Fruit fly (Drosophila melanogaster) whole organism, embryonic: ENCODE data around the gene Elp4.

ENCODE experiments used
- Asciz ChIP-seq: fragments of 200-800 bp; sonication (Bioruptor generic); optimal IDR thresholded peaks from 2 replicates; lab custom pipeline; 2017; ENCODE audit warnings: missing biosample characterization, mild to moderate bottlenecking, missing genetic modification characterization, missing genetic modification reagents
- BtbVII ChIP-seq: fragments of 200-800 bp; sonication (Bioruptor generic); optimal IDR thresholded peaks from 3 replicates; lab custom pipeline; 2017; ENCODE audit warnings: missing biosample characterization, mild to moderate bottlenecking, missing genetic modification characterization
- CG10431 ChIP-seq: fragments of 200-800 bp; sonication (Bioruptor generic); optimal IDR thresholded peaks from 3 replicates; lab custom pipeline; 2018; ENCODE audit warnings: missing biosample characterization, mild to moderate bottlenecking, missing genetic modification characterization
- CG11085 ChIP-seq: fragments of 200-800 bp; sonication (Bioruptor generic); IDR thresholded peaks from 2 replicates; pipeline ENCODE4 v1.3.6; 2022; ENCODE audit warnings: missing biosample characterization, missing genetic modification characterization
- CG12155 ChIP-seq: fragments of 200-800 bp; sonication (Bioruptor generic); optimal IDR thresholded peaks from 3 replicates; lab custom pipeline; 2016; ENCODE audit warnings: missing biosample characterization, missing genetic modification characterization
- CG1233 ChIP-seq: fragments of 200-800 bp; sonication (Bioruptor generic); optimal IDR thresholded peaks from 4 replicates; lab custom pipeline; 2018; ENCODE audit warnings: missing biosample characterization, mild to moderate bottlenecking, missing genetic modification characterization
- CG13424 ChIP-seq: fragments of 200-800 bp; sonication (Bioruptor generic); optimal IDR thresholded peaks from 2 replicates; lab custom pipeline; 2019; ENCODE audit warnings: missing biosample characterization, mild to moderate bottlenecking, missing genetic modification characterization, moderate library complexity
- CG14860 ChIP-seq: fragments of 200-800 bp; sonication (Bioruptor generic); IDR thresholded peaks from 3 replicates; pipeline ENCODE4 v1.3.6; 2022; ENCODE audit warnings: missing biosample characterization, missing genetic modification characterization; ENCODE audit not compliant: partially characterized antibody
- CG15479 ChIP-seq: fragments of 200-800 bp; sonication (Bioruptor generic); optimal IDR thresholded peaks from 3 replicates; lab custom pipeline; 2019; ENCODE audit warnings: missing biosample characterization, mild to moderate bottlenecking, missing genetic modification characterization, moderate library complexity
- CG17359 ChIP-seq: fragments of 200-800 bp; sonication (Bioruptor generic); optimal IDR thresholded peaks from 3 replicates; lab custom pipeline; 2018; ENCODE audit warnings: missing biosample characterization, mild to moderate bottlenecking, missing genetic modification characterization, moderate library complexity
- CG18764 ChIP-seq: fragments of 200-800 bp; sonication (Bioruptor generic); optimal IDR thresholded peaks from 3 replicates; lab custom pipeline; 2016; ENCODE audit warnings: missing biosample characterization, missing genetic modification characterization
- CG2120 ChIP-seq: fragments of 200-800 bp; sonication (Bioruptor generic); optimal IDR thresholded peaks from 3 replicates; lab custom pipeline; 2016; ENCODE audit warnings: missing biosample characterization, missing genetic modification characterization
- CG2875 ChIP-seq: fragments of 200-800 bp; sonication (Bioruptor generic); optimal IDR thresholded peaks from 2 replicates; lab custom pipeline; 2017; ENCODE audit warnings: missing biosample characterization, mild to moderate bottlenecking, missing genetic modification characterization, missing genetic modification reagents
- CG30431 ChIP-seq: fragments of 200-800 bp; sonication (Bioruptor generic); optimal IDR thresholded peaks from 2 replicates; lab custom pipeline; 2017; ENCODE audit warnings: missing biosample characterization, missing genetic modification characterization
- CG33557 ChIP-seq: fragments of 200-800 bp; sonication (Bioruptor generic); optimal IDR thresholded peaks from 2 replicates; lab custom pipeline; 2019; ENCODE audit warnings: missing biosample characterization, mild to moderate bottlenecking, missing genetic modification characterization, moderate library complexity
- CG34376 ChIP-seq: fragments of 200-800 bp; sonication (Bioruptor generic); optimal IDR thresholded peaks from 2 replicates; lab custom pipeline; 2018; ENCODE audit warnings: missing biosample characterization, mild to moderate bottlenecking, missing genetic modification characterization
- CG7556 ChIP-seq: fragments of 200-800 bp; sonication (Bioruptor generic); optimal IDR thresholded peaks from 2 replicates; lab custom pipeline; 2017; ENCODE audit warnings: missing biosample characterization, mild to moderate bottlenecking, missing genetic modification characterization
- CG8478 ChIP-seq: fragments of >200 bp; optimal IDR thresholded peaks from 2 replicates; lab custom pipeline; 2018
- CG9727 ChIP-seq: fragments of 200-800 bp; sonication (Bioruptor generic); optimal IDR thresholded peaks from 3 replicates; lab custom pipeline; 2017; ENCODE audit warnings: missing biosample characterization, mild to moderate bottlenecking, missing genetic modification characterization
- CG9932 ChIP-seq: fragments of 200-800 bp; sonication (Bioruptor generic); IDR thresholded peaks from 2 replicates; pipeline ENCODE4 v1.3.6; 2022; ENCODE audit warnings: missing biosample characterization, missing genetic modification characterization
- Camta ChIP-seq: fragments of 200-800 bp; sonication (Bioruptor generic); optimal IDR thresholded peaks from 2 replicates; lab custom pipeline; 2016; ENCODE audit warnings: missing biosample characterization, missing genetic modification characterization
- Drgx ChIP-seq: fragments of 200-800 bp; sonication (Bioruptor generic); IDR thresholded peaks from 2 replicates; pipeline ENCODE4 v1.3.6; 2022; ENCODE audit warnings: missing biosample characterization, missing genetic modification characterization
- Fer1 ChIP-seq: fragments of 200-800 bp; sonication (Bioruptor generic); optimal IDR thresholded peaks from 2 replicates; lab custom pipeline; 2017; ENCODE audit warnings: missing biosample characterization, mild to moderate bottlenecking, missing genetic modification characterization
- Hmx ChIP-seq: fragments of 200-800 bp; sonication (Bioruptor generic); optimal IDR thresholded peaks from 2 replicates; lab custom pipeline; 2016; ENCODE audit warnings: missing biosample characterization, missing genetic modification characterization
- Hr51 ChIP-seq, 2 experiments: fragments of 200-800 bp; sonication (Bioruptor generic); optimal IDR thresholded peaks; 2 replicates in 1 of 2; 3 replicates in 1 of 2; lab custom pipeline; 2016 to 2018; ENCODE audit warnings: missing biosample characterization in 2 of 2, missing genetic modification characterization in 2 of 2, mild to moderate bottlenecking in 1 of 2, moderate library complexity in 1 of 2
- Hr78 ChIP-seq, 2 experiments: fragments of 200-800 bp in 1 of 2; fragments of >200 bp in 1 of 2; sonication (Bioruptor generic) in 1 of 2; optimal IDR thresholded peaks; 2 replicates each; lab custom pipeline; 2017 to 2019; ENCODE audit warnings: missing biosample characterization in 2 of 2, missing genetic modification characterization in 2 of 2, mild to moderate bottlenecking in 1 of 2, moderate library complexity in 1 of 2
- Nf-YA ChIP-seq: fragments of 200-800 bp; sonication (Bioruptor generic); IDR thresholded peaks from 2 replicates; pipeline ENCODE4 v1.3.6; 2022; ENCODE audit warnings: missing biosample characterization, missing genetic modification characterization
- Ravus ChIP-seq: fragments of 200-800 bp; sonication (Bioruptor generic); IDR thresholded peaks from 2 replicates; pipeline ENCODE4 v1.3.6; 2022; ENCODE audit warnings: missing biosample characterization, missing genetic modification characterization
- TFAM ChIP-seq: fragments of 200-800 bp; sonication (Bioruptor generic); optimal IDR thresholded peaks from 2 replicates; lab custom pipeline; 2017; ENCODE audit warnings: missing biosample characterization, missing genetic modification characterization, inconsistent platforms
- ato ChIP-seq: fragments of 200-800 bp; sonication (Bioruptor generic); IDR thresholded peaks from 2 replicates; pipeline ENCODE4 v1.3.6; 2022; ENCODE audit warnings: missing biosample characterization, missing genetic modification characterization; ENCODE audit not compliant: partially characterized antibody
- ci ChIP-seq: fragments of 200-800 bp; sonication (Bioruptor generic); IDR thresholded peaks from 3 replicates; pipeline ENCODE4 v1.3.6; 2022; ENCODE audit warnings: missing biosample characterization, missing genetic modification characterization
- crp ChIP-seq, 2 experiments: fragments of 200-800 bp; sonication (Bioruptor generic); optimal IDR thresholded peaks; 2 replicates in 1 of 2; 3 replicates in 1 of 2; lab custom pipeline; 2017; ENCODE audit warnings: missing biosample characterization in 2 of 2, missing genetic modification characterization in 2 of 2, mild to moderate bottlenecking in 1 of 2, moderate library complexity in 1 of 2
- danr ChIP-seq: fragments of 200-800 bp; sonication (Bioruptor generic); IDR thresholded peaks from 2 replicates; pipeline ENCODE4 v1.3.6; 2022; ENCODE audit warnings: missing biosample characterization, missing genetic modification characterization
- fd102C ChIP-seq: fragments of 200-800 bp; sonication (Bioruptor generic); optimal IDR thresholded peaks from 2 replicates; lab custom pipeline; 2018; ENCODE audit warnings: missing biosample characterization, mild to moderate bottlenecking, missing genetic modification characterization, moderate library complexity
- gce ChIP-seq: fragments of 200-800 bp; sonication (Bioruptor generic); IDR thresholded peaks from 3 replicates; pipeline ENCODE4 v1.3.6; 2022; ENCODE audit warnings: missing biosample characterization, missing genetic modification characterization
- gcm2 ChIP-seq: fragments of 200-800 bp; sonication (Bioruptor generic); optimal IDR thresholded peaks from 2 replicates; lab custom pipeline; 2016; ENCODE audit warnings: missing biosample characterization, missing genetic modification characterization
- grn ChIP-seq: fragments of 200-800 bp; sonication (Bioruptor generic); optimal IDR thresholded peaks from 3 replicates; lab custom pipeline; 2017; ENCODE audit warnings: missing biosample characterization, missing genetic modification characterization
- her ChIP-seq: fragments of 200-800 bp; sonication (Bioruptor generic); optimal IDR thresholded peaks from 2 replicates; lab custom pipeline; 2016; ENCODE audit warnings: missing biosample characterization, missing genetic modification characterization
- jigr1 ChIP-seq: fragments of 200-800 bp; sonication (Bioruptor generic); IDR thresholded peaks from 3 replicates; pipeline ENCODE4 v1.3.6; 2022; ENCODE audit warnings: missing biosample characterization, missing genetic modification characterization
- mirr ChIP-seq: fragments of 200-800 bp; sonication (Bioruptor generic); optimal IDR thresholded peaks from 3 replicates; lab custom pipeline; 2018; ENCODE audit warnings: missing biosample characterization, mild to moderate bottlenecking, missing genetic modification characterization
- mld ChIP-seq: fragments of 200-800 bp; sonication (Bioruptor generic); IDR thresholded peaks from 3 replicates; pipeline ENCODE4 v1.3.6; 2022; ENCODE audit warnings: missing biosample characterization, missing genetic modification characterization; ENCODE audit not compliant: partially characterized antibody
- nerfin-1 ChIP-seq: fragments of 200-800 bp; sonication (Bioruptor generic); optimal IDR thresholded peaks from 3 replicates; lab custom pipeline; 2019; ENCODE audit warnings: missing biosample characterization, mild to moderate bottlenecking, missing genetic modification characterization, moderate library complexity
- nerfin-2 ChIP-seq: fragments of 200-800 bp; sonication (Bioruptor generic); IDR thresholded peaks from 2 replicates; pipeline ENCODE4 v1.3.6; 2022; ENCODE audit warnings: missing biosample characterization, missing genetic modification characterization; ENCODE audit not compliant: partially characterized antibody
- nom ChIP-seq: fragments of 200-800 bp; sonication (Bioruptor generic); optimal IDR thresholded peaks from 2 replicates; lab custom pipeline; 2017; ENCODE audit warnings: missing biosample characterization, missing genetic modification characterization, mild to moderate bottlenecking, moderate library complexity, missing genetic modification reagents
- prd ChIP-seq, 3 experiments: fragments of >200 bp in 2 of 3; fragments of 200-800 bp in 1 of 3; sonication (Bioruptor generic) in 1 of 3; optimal IDR thresholded peaks in 2 of 3; IDR thresholded peaks in 1 of 3; 2 replicates in 2 of 3; 3 replicates in 1 of 3; pipeline versions ENCODE4 v1.3.6 to Lab custom; 2017 to 2022; ENCODE audit warnings: missing biosample characterization in 1 of 3, missing genetic modification characterization in 1 of 3
- sim ChIP-seq: fragments of 200-800 bp; sonication (Bioruptor generic); IDR thresholded peaks from 2 replicates; pipeline ENCODE4 v1.3.6; 2022; ENCODE audit warnings: missing biosample characterization, missing genetic modification characterization
- ssp ChIP-seq: fragments of 200-800 bp; sonication (Bioruptor generic); IDR thresholded peaks from 2 replicates; pipeline ENCODE4 v1.3.6; 2022; ENCODE audit warnings: missing biosample characterization, missing genetic modification characterization
- stwl ChIP-seq: fragments of 200-800 bp; sonication (Bioruptor generic); optimal IDR thresholded peaks from 3 replicates; lab custom pipeline; 2018; ENCODE audit warnings: missing biosample characterization, mild to moderate bottlenecking, missing genetic modification characterization, moderate library complexity
- z ChIP-seq: fragments of 200-800 bp; sonication (Bioruptor generic); IDR thresholded peaks from 3 replicates; pipeline ENCODE4 v1.3.6; 2022; ENCODE audit warnings: missing biosample characterization, missing genetic modification characterization
- zfh2 ChIP-seq: fragments of 200-800 bp; sonication (Bioruptor generic); optimal IDR thresholded peaks from 2 replicates; lab custom pipeline; 2016; ENCODE audit warnings: missing biosample characterization, missing genetic modification characterization

Gene Elp4

DNA sequence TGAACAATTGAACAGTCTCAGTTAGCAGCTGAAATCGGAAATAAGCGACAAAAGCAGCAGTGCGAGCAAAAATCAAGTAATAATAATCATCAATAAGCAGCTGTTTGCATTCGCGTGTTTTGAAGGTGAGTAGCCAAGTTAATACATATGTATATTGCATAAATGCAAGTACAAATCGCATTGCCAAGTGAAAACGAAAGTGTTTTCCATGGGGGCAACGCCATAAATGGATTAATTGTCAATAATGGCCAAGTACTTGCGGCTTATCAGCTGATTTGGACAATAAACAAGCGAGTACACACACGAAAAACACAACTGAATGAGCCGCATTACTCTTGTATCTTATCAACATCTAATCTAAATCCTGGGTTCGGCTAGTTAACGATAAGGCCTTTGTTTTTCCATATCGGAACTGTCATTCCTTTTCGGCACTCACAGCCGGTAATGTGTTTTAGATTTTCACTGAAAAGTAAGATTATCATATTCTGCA lies 23.4 kb downstream of the Elp4 start (continued):
- no peak for TF ChIP-seq nom (GFP tag; lab: Kevin White, UChicago)
- no peak for TF ChIP-seq zfh2 (GFP tag; lab: Kevin White, UChicago)
- TF ChIP-seq CG10431 (GFP tag; lab: Kevin White, UChicago): peak; percentile 37
- no peak for TF ChIP-seq CG9932 (GFP tag; lab: Robert Waterston, UW)
- TF ChIP-seq CG8478: no peak
- no peak for TF ChIP-seq CG14860
- peak; percentile 33 for TF ChIP-seq nerfin-1 (tag; lab: Kevin White, UChicago)
- TF ChIP-seq TFAM (GFP tag; lab: Kevin White, UChicago): no peak
- no peak for TF ChIP-seq gcm2 (GFP tag; lab: Kevin White, UChicago)
- TF ChIP-seq Hmx (GFP tag; lab: Kevin White, UChicago): no peak
- no peak for TF ChIP-seq z (GFP tag; lab: Robert Waterston, UW)
- TF ChIP-seq gce: no peak
- no peak for TF ChIP-seq Drgx
- TF ChIP-seq her: no peak
- peak; percentile 3 for TF ChIP-seq BtbVII
- TF ChIP-seq ci (GFP tag; lab: Robert Waterston, UW): peak; percentile 43; the same call in 1 of the 3 replicates
- TF ChIP-seq jigr1: no peak
- TF ChIP-seq crp (GFP tag; optimal IDR thresholded peaks at IDR 0.05; lab: Kevin White, UChicago): peak in 1 of 2 experiments; percentile 20
- peak; percentile 75 for TF ChIP-seq CG34376 (GFP tag; lab: Kevin White, UChicago)
- TF ChIP-seq CG7556 (GFP tag; lab: Kevin White, UChicago): no peak
- no peak for TF ChIP-seq prd (optimal IDR thresholded peaks at IDR 0.05; lab: Kevin White, UChicago)
- TF ChIP-seq prd (GFP tag; IDR thresholded peaks at IDR 0.05; lab: Robert Waterston, UW): no peak
- no peak for TF ChIP-seq CG2120 (GFP tag; lab: Kevin White, UChicago)
- TF ChIP-seq CG15479 (GFP tag; lab: Kevin White, UChicago): peak; percentile 84
- no peak for TF ChIP-seq CG12155 (GFP tag; lab: Kevin White, UChicago)
- no peak for TF ChIP-seq CG11085 (GFP tag; lab: Robert Waterston, UW)
- no peak for TF ChIP-seq ssp (GFP tag; lab: Robert Waterston, UW)
- TF ChIP-seq mld (GFP tag; lab: Robert Waterston, UW): 0 out of 3 replicates have a peak, but pooled peaks have one; percentile 2
- TF ChIP-seq Camta (GFP tag; lab: Kevin White, UChicago): no peak
- peak in 1 of 2 experiments; percentile 22 for TF ChIP-seq Hr78 (GFP tag; optimal IDR thresholded peaks at IDR 0.05; lab: Kevin White, UChicago)
- TF ChIP-seq stwl: no peak
- TF ChIP-seq nerfin-2 (GFP tag; lab: Robert Waterston, UW): no peak
- no peak for TF ChIP-seq CG30431 (GFP tag; lab: Kevin White, UChicago)
- no peak for TF ChIP-seq Fer1 (GFP tag; lab: Kevin White, UChicago)
- no peak for TF ChIP-seq ato (GFP tag; lab: Robert Waterston, UW)
- TF ChIP-seq CG9727 (GFP tag; lab: Kevin White, UChicago): peak; percentile 10
- peak; percentile 29 for TF ChIP-seq CG17359
- no peak for TF ChIP-seq Ravus (GFP tag; lab: Robert Waterston, UW)
- no peak for TF ChIP-seq sim (GFP tag; lab: Robert Waterston, UW)
- no peak for TF ChIP-seq CG13424 (tag; lab: Kevin White, UChicago)
- no peak for TF ChIP-seq Nf-YA (GFP tag; lab: Robert Waterston, UW)
- no peak for TF ChIP-seq fd102C (GFP tag; lab: Kevin White, UChicago)
- TF ChIP-seq CG33557: no peak
- TF ChIP-seq CG18764 (GFP tag; lab: Kevin White, UChicago): no peak
- TF ChIP-seq mirr (GFP tag; lab: Kevin White, UChicago): peak; percentile 65
- no peak for TF ChIP-seq danr (GFP tag; lab: Robert Waterston, UW)
- peak; percentile 13 for TF ChIP-seq CG2875 (GFP tag; lab: Kevin White, UChicago)
- peak; percentile 93 for TF ChIP-seq grn (GFP tag; lab: Kevin White, UChicago)
- peak; percentile 61 for TF ChIP-seq Asciz (GFP tag; lab: Kevin White, UChicago)
- no peak for TF ChIP-seq Hr51 (GFP tag; optimal IDR thresholded peaks at IDR 0.05; lab: Kevin White, UChicago)
- peak; percentile 12 for TF ChIP-seq CG1233 (GFP tag; lab: Kevin White, UChicago)
